Fruit fly (Drosophila melanogaster) whole organism: ENCODE results near the gene Ugt36F1.

Experiments
- Dll ChIP-seq: fragments of >200 bp; optimal IDR thresholded peaks from 2 replicates; lab custom pipeline; 2017
- EcR ChIP-seq, 2 experiments: fragments of >200 bp; optimal IDR thresholded peaks; 2 replicates each; lab custom pipeline; 2017; ENCODE audit warnings: missing biosample characterization in 2 of 2, missing genetic modification characterization in 2 of 2, missing genetic modification reagents in 2 of 2
- pan ChIP-seq: fragments of >200 bp; optimal IDR thresholded peaks from 2 replicates; lab custom pipeline; 2017
- psq ChIP-seq: fragments of >200 bp; optimal IDR thresholded peaks from 2 replicates; lab custom pipeline; 2017
- usp ChIP-seq: fragments of >200 bp; optimal IDR thresholded peaks from 2 replicates; lab custom pipeline; 2017; ENCODE audit warnings: missing biosample characterization, missing genetic modification characterization, mixed read lengths

DNA sequence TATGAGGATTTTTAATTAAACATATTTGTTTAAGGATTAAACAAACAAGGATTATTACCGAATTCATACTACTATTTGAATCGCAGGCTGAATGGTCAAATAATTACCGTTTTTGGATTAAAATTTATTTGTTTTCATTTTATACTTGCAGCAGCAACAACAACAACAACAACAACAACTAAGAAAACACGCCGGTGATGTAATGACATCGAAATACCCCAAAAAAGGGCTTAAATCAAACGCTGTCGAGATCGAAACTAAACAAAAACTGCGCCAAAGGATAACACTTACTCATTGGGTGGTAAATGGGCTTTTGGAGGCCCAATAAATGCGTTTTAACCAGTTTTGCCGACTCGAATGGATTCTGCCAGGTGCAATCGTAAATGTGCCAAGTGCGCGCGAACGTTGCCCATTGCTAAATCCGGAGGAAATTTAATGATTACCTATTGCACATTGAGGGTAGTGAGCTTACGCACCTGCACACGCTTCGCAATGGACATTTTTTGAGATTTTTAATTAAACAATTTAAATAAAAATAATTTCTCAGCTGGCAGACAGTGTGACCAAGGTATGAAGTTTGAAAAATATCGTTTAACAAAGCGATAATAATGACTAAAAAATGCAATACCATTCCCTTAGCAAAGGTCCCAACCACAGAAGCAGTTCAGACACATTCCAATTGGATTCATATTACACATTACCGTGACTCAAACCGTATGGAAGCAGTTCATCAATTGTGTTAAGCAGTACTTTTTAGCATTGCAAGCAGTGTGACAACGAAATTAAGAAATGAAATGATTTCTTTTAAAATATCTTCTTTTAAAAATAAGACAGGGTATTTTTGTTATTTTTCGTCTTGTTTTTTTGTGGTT lies 39.8 kb downstream of the Ugt36F1 start, which contains the start of the genes CG10602 and mRpL13:
- TF ChIP-seq EcR (GFP tag; optimal IDR thresholded peaks at IDR 0.05; lab: Kevin White, UChicago) (no peak), psq (lab: Kevin White, UChicago) (no peak), pan (lab: Kevin White, UChicago) (no peak), Dll (no peak), usp (GFP tag; lab: Kevin White, UChicago) (no peak)
